Worm (Caenorhabditis elegans) whole organism, L3 larva: ENCODE results near the gene C06E4.8.

Experiments used
- aly-2 ChIP-seq: fragments of 150-350 bp; optimal IDR thresholded peaks from 2 replicates; lab custom pipeline; 2014; ENCODE audit warnings: missing biosample characterization, missing genetic modification characterization
- ama-1 ChIP-seq: fragments of 150-350 bp; optimal IDR thresholded peaks from 2 replicates; lab custom pipeline; 2018
- ceh-16 ChIP-seq: sonication (generic microtip); optimal IDR thresholded peaks from 2 replicates; lab custom pipeline; 2017; ENCODE audit warnings: missing biosample characterization, missing genetic modification characterization
- ceh-28 ChIP-seq: fragments of 150-350 bp; optimal IDR thresholded peaks from 2 replicates; lab custom pipeline; 2014; ENCODE audit warnings: missing biosample characterization, missing genetic modification reagents, missing genetic modification characterization
- ceh-82 ChIP-seq: fragments of 150-350 bp; optimal IDR thresholded peaks from 2 replicates; lab custom pipeline; 2014; ENCODE audit warnings: missing biosample characterization, missing genetic modification characterization
- ceh-9 ChIP-seq: sonication (generic microtip); optimal IDR thresholded peaks from 2 replicates; lab custom pipeline; 2018; ENCODE audit warnings: missing biosample characterization, missing genetic modification characterization
- daf-12 ChIP-seq: fragments of 150-350 bp; optimal IDR thresholded peaks from 2 replicates; lab custom pipeline; 2014; ENCODE audit warnings: missing biosample characterization, missing genetic modification reagents, missing genetic modification characterization
- egl-27 ChIP-seq: sonication (generic microtip); optimal IDR thresholded peaks from 4 replicates; lab custom pipeline; 2017; ENCODE audit warnings: missing biosample characterization, missing genetic modification reagents, missing genetic modification characterization
- egl-5 ChIP-seq: fragments of 150-350 bp; optimal IDR thresholded peaks from 2 replicates; lab custom pipeline; 2017; ENCODE audit warnings: missing biosample characterization, missing genetic modification reagents, missing genetic modification characterization, inconsistent platforms
- elt-1 ChIP-seq: fragments of 150-350 bp; optimal IDR thresholded peaks from 2 replicates; lab custom pipeline; 2014; ENCODE audit warnings: missing biosample characterization, missing genetic modification characterization
- elt-2 ChIP-seq: sonication (generic microtip); optimal IDR thresholded peaks from 2 replicates; lab custom pipeline; 2016; ENCODE audit warnings: missing genetic modification reagents, mild to moderate bottlenecking, missing genetic modification characterization, missing compliant biosample characterization
- elt-3 ChIP-seq, 3 experiments: fragments of 150-350 bp in 1 of 3; sonication (generic microtip) in 2 of 3; optimal IDR thresholded peaks; 2 replicates in 2 of 3; 4 replicates in 1 of 3; lab custom pipeline; 2014 to 2017; ENCODE audit warnings: missing biosample characterization in 3 of 3, missing genetic modification characterization in 3 of 3
- eor-1 ChIP-seq, 2 experiments: fragments of 150-350 bp; optimal IDR thresholded peaks; 2 replicates each; lab custom pipeline; 2014 to 2018; ENCODE audit warnings: missing biosample characterization in 2 of 2, missing genetic modification characterization in 2 of 2
- fkh-10 ChIP-seq: sonication (generic microtip); optimal IDR thresholded peaks from 2 replicates; lab custom pipeline; 2017; ENCODE audit warnings: missing biosample characterization, missing genetic modification reagents, missing genetic modification characterization
- fos-1 ChIP-seq: fragments of 150-350 bp; optimal IDR thresholded peaks from 2 replicates; lab custom pipeline; 2014; ENCODE audit warnings: missing biosample characterization, missing genetic modification characterization
- hmg-11 ChIP-seq: sonication (generic microtip); optimal IDR thresholded peaks from 2 replicates; lab custom pipeline; 2016; ENCODE audit warnings: missing genetic modification characterization, missing compliant biosample characterization
- jun-1 ChIP-seq: fragments of 150-350 bp; optimal IDR thresholded peaks from 2 replicates; lab custom pipeline; 2014; ENCODE audit warnings: missing biosample characterization, missing genetic modification reagents, missing genetic modification characterization
- lin-15B ChIP-seq: fragments of 150-350 bp; optimal IDR thresholded peaks from 2 replicates; lab custom pipeline; 2014; ENCODE audit warnings: missing biosample characterization, missing genetic modification characterization
- lin-39 ChIP-seq: fragments of 150-350 bp; optimal IDR thresholded peaks from 2 replicates; lab custom pipeline; 2018; ENCODE audit warnings: missing biosample characterization, missing genetic modification reagents, missing genetic modification characterization
- lsy-12 ChIP-seq: sonication (generic microtip); optimal IDR thresholded peaks from 2 replicates; lab custom pipeline; 2016; ENCODE audit warnings: mild to moderate bottlenecking, missing genetic modification characterization, missing compliant biosample characterization
- mml-1 ChIP-seq: fragments of 150-350 bp; sonication (generic microtip); optimal IDR thresholded peaks from 3 replicates; lab custom pipeline; 2014; ENCODE audit warnings: missing biosample characterization, missing genetic modification characterization
- nfya-1 ChIP-seq: sonication (generic microtip); optimal IDR thresholded peaks from 2 replicates; lab custom pipeline; 2017; ENCODE audit warnings: missing genetic modification characterization, mild to moderate bottlenecking, missing compliant biosample characterization, antibody characterized with exemption, moderate library complexity; ENCODE audit not compliant: insufficient read depth
- nhr-11 ChIP-seq: fragments of 150-350 bp; optimal IDR thresholded peaks from 2 replicates; lab custom pipeline; 2014; ENCODE audit warnings: missing biosample characterization, missing genetic modification characterization
- nhr-12 ChIP-seq: fragments of 150-350 bp; optimal IDR thresholded peaks from 2 replicates; lab custom pipeline; 2014; ENCODE audit warnings: missing biosample characterization, missing genetic modification characterization
- nhr-23 ChIP-seq: fragments of 150-350 bp; optimal IDR thresholded peaks from 2 replicates; lab custom pipeline; 2014; ENCODE audit warnings: missing biosample characterization, missing genetic modification reagents, missing genetic modification characterization
- nhr-25 ChIP-seq: sonication (generic microtip); optimal IDR thresholded peaks from 2 replicates; lab custom pipeline; 2017; ENCODE audit warnings: missing biosample characterization, missing genetic modification characterization
- nhr-28 ChIP-seq: fragments of 150-350 bp; optimal IDR thresholded peaks from 2 replicates; lab custom pipeline; 2014; ENCODE audit warnings: missing biosample characterization, missing genetic modification characterization
- nhr-43 ChIP-seq: sonication (generic microtip); optimal IDR thresholded peaks from 2 replicates; lab custom pipeline; 2016; ENCODE audit warnings: mild to moderate bottlenecking, missing genetic modification characterization, missing compliant biosample characterization; ENCODE audit not compliant: poor library complexity, severe bottlenecking
- nhr-76 ChIP-seq: fragments of 150-350 bp; sonication (generic microtip); optimal IDR thresholded peaks from 5 replicates; lab custom pipeline; 2014; ENCODE audit warnings: missing biosample characterization, missing genetic modification characterization
- nhr-77 ChIP-seq: fragments of 150-350 bp; optimal IDR thresholded peaks from 2 replicates; lab custom pipeline; 2014; ENCODE audit warnings: missing biosample characterization, missing genetic modification characterization
- pha-4 ChIP-seq: fragments of 150-350 bp; optimal IDR thresholded peaks from 2 replicates; lab custom pipeline; 2014; ENCODE audit warnings: missing biosample characterization, missing genetic modification reagents, missing genetic modification characterization
- pqm-1 ChIP-seq: fragments of 150-350 bp; optimal IDR thresholded peaks from 2 replicates; lab custom pipeline; 2017; ENCODE audit warnings: missing biosample characterization, missing genetic modification characterization, inconsistent platforms
- sea-2 ChIP-seq: fragments of 150-350 bp; sonication (generic microtip); optimal IDR thresholded peaks from 4 replicates; lab custom pipeline; 2014; ENCODE audit warnings: missing biosample characterization, missing genetic modification reagents, missing genetic modification characterization
- skn-1 ChIP-seq: fragments of 150-350 bp; optimal IDR thresholded peaks from 2 replicates; lab custom pipeline; 2014; ENCODE audit warnings: missing biosample characterization, missing genetic modification characterization
- snpc-4 ChIP-seq: fragments of 150-350 bp; optimal IDR thresholded peaks from 2 replicates; lab custom pipeline; 2014; ENCODE audit warnings: missing biosample characterization, missing genetic modification characterization
- tbx-2 ChIP-seq: sonication (generic microtip); optimal IDR thresholded peaks from 2 replicates; lab custom pipeline; 2016; ENCODE audit warnings: mild to moderate bottlenecking, missing genetic modification characterization, missing compliant biosample characterization
- unc-39 ChIP-seq: sonication (generic microtip); optimal IDR thresholded peaks from 4 replicates; lab custom pipeline; 2017; ENCODE audit warnings: missing biosample characterization, missing genetic modification characterization
- unc-62 ChIP-seq: fragments of 150-350 bp; sonication (generic microtip); optimal IDR thresholded peaks from 4 replicates; lab custom pipeline; 2014; ENCODE audit warnings: missing biosample characterization, missing genetic modification reagents, missing genetic modification characterization
- ztf-11 ChIP-seq: fragments of 150-350 bp; optimal IDR thresholded peaks from 2 replicates; lab custom pipeline; 2014; ENCODE audit warnings: missing biosample characterization, missing genetic modification characterization
- ztf-4 ChIP-seq: fragments of 150-350 bp; optimal IDR thresholded peaks from 2 replicates; lab custom pipeline; 2014; ENCODE audit warnings: missing biosample characterization, missing genetic modification characterization

C06E4.8 gene

DNA sequence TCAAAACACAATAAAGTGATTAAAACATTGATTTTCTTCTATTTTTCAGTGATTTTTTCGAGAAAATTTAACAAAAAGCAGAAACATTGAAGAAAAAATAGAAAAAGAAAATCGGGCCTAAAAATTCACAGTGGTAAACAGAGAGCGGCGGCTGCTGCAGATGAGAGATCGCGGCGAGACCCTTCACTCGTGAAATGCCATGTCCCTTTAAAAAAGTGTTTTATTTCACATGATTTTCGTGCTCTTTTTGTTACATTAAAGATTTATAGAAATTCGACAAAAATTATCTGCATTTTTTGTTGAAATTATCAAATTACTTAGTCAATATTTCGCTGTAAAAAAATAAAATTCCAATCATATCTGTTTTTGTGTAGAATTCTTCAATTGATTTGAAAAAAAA lies 28.3 kb upstream of the C06E4.8 start:
- peak; percentile 38 for TF ChIP-seq lin-39
- no peak for TF ChIP-seq daf-12 (tag; lab: Kevin White, UChicago)
- no peak for TF ChIP-seq ztf-11 (tag; lab: Kevin White, UChicago)
- TF ChIP-seq eor-1 (tag; optimal IDR thresholded peaks at IDR 0.05; lab: Kevin White, UChicago), result no peak
- peak; percentile 27 for TF ChIP-seq pqm-1 (tag; lab: Kevin White, UChicago)
- no peak for TF ChIP-seq mml-1 (tag; lab: Kevin White, UChicago)
- no peak for TF ChIP-seq elt-3 (tag; optimal IDR thresholded peaks at IDR 0.05; lab: Kevin White, UChicago)
- peak; percentile 67 for TF ChIP-seq egl-5
- TF ChIP-seq lin-15B (tag; lab: Kevin White, UChicago), result peak; percentile 43
- TF ChIP-seq nhr-76, result no peak
- TF ChIP-seq unc-62 (GFP tag; lab: Kevin White, UChicago), result no peak
- peak; percentile 92 for TF ChIP-seq pha-4
- peak; percentile 25 for TF ChIP-seq nhr-43 (tag; lab: Kevin White, UChicago)
- peak; percentile 77 for TF ChIP-seq nfya-1 (tag; lab: Kevin White, UChicago)
- no peak for TF ChIP-seq nhr-11 (tag; lab: Kevin White, UChicago)
- peak; percentile 48 for TF ChIP-seq nhr-25
- no peak for TF ChIP-seq nhr-77 (tag; lab: Kevin White, UChicago)
- TF ChIP-seq sea-2, result no peak
- TF ChIP-seq egl-27 (tag; lab: Kevin White, UChicago), result no peak
- peak; percentile 51 for TF ChIP-seq nhr-23 (tag; lab: Kevin White, UChicago)
- peak; percentile 36 for TF ChIP-seq ama-1 (lab: Kevin White, UChicago)
- TF ChIP-seq ztf-4 (tag; lab: Kevin White, UChicago), result no peak
- no peak for TF ChIP-seq ceh-16 (tag; lab: Kevin White, UChicago)
- TF ChIP-seq snpc-4 (tag; lab: Kevin White, UChicago), result peak; percentile 80
- peak; percentile 12 for TF ChIP-seq ceh-28 (tag; lab: Kevin White, UChicago)
- TF ChIP-seq fos-1 (tag; lab: Kevin White, UChicago), result no peak
- no peak for TF ChIP-seq fkh-10 (GFP tag; lab: Kevin White, UChicago)
- TF ChIP-seq ceh-82 (tag; lab: Kevin White, UChicago), result no peak
- no peak for TF ChIP-seq lsy-12
- peak; percentile 34 for TF ChIP-seq elt-2 (tag; lab: Kevin White, UChicago)
- no peak for TF ChIP-seq jun-1 (tag; lab: Kevin White, UChicago)
- TF ChIP-seq skn-1 (tag; lab: Kevin White, UChicago), result peak; percentile 30
- peak; percentile 85 for TF ChIP-seq hmg-11 (tag; lab: Kevin White, UChicago)
- TF ChIP-seq aly-2 (tag; lab: Kevin White, UChicago), result no peak

DNA sequence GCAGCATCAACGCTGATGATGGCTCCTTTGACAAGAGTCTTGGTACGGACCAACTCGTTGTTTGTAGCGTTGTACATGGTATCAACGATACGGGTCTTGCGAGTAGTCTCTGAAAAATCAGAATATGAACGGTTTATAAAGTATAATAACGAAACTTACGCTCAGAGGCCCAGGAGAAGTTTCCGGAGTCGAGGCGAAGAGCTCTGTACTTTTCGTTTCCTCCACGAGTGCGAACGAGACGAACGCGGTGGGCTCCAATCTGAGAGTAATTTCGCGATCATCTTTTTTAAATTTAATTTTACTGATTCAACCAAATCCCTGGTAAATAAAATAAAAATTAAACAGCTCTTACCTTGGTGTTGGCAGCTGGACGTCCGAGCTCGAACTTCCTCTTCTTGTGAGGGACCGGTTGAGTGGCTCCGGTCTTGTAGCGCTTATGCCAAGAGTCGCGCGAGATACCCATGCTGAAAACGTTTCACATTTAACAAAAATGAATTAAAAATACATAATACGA lies 27.8 kb upstream of the C06E4.8 start, which contains the start of gene rps-8:
TSS of gene rps-8 (minus strand) at position 464 of the 514 bp plus-strand sequence.
- TF ChIP-seq unc-39 (tag; lab: Kevin White, UChicago), result no peak

DNA sequence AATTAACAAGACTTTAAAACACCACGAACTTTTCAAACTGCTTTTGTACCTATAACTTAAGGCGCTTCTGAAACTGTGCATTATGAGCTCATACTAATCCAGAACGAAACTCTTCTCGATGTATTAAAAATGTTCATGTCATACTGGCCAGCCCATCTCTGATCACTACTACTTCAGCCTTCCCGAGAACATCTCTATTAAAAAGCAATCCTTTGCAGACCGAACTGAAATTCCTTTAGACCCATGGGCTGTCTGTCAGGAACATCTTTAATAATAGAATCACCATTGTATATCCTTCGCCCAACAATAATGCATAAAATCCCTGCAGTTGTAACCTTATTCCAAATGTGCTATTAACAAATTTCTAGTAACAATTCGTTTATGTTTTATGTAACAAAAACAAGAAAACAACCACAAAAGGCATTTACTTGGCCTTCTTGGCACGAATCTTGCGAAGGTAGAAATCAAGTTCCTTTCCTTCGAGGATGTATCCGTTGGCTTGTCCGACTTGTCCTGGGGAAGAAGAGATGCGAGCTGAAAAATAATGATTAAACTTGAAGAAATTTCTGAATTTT lies 27.0 kb upstream of the C06E4.8 start:
- TF ChIP-seq ztf-4 (tag; lab: Kevin White, UChicago) (no peak), daf-12 (tag; lab: Kevin White, UChicago) (no peak), ceh-9 (tag; lab: Kevin White, UChicago) (no peak), ztf-11 (tag; lab: Kevin White, UChicago) (no peak), tbx-2 (tag; lab: Kevin White, UChicago) (no peak), elt-2 (tag; lab: Kevin White, UChicago) (no peak), egl-5 (no peak), fkh-10 (GFP tag; lab: Kevin White, UChicago) (no peak), elt-1 (tag; lab: Kevin White, UChicago) (no peak), nhr-12 (tag; lab: Kevin White, UChicago) (no peak), nhr-28 (tag; lab: Kevin White, UChicago) (no peak), elt-3 (tag; optimal IDR thresholded peaks at IDR 0.05; lab: Kevin White, UChicago) (no peak), nhr-23 (tag; lab: Kevin White, UChicago) (no peak)
